Worm (Caenorhabditis elegans) whole organism, late embryonic: ENCODE data around the gene snrp-40.1.

Source experiments
- ceh-14 ChIP-seq: sonication (generic microtip); optimal IDR thresholded peaks from 2 replicates; lab custom pipeline; 2016; ENCODE audit warnings: missing genotype, missing genetic modification characterization, missing compliant biosample characterization
- elt-4 ChIP-seq: sonication (generic microtip); optimal IDR thresholded peaks from 2 replicates; lab custom pipeline; 2016; ENCODE audit warnings: missing genetic modification characterization, missing compliant biosample characterization
- ets-4 ChIP-seq: sonication (generic microtip); optimal IDR thresholded peaks from 2 replicates; lab custom pipeline; 2016; ENCODE audit warnings: missing genetic modification characterization, missing compliant biosample characterization
- gmeb-2 ChIP-seq: sonication (generic microtip); optimal IDR thresholded peaks from 2 replicates; lab custom pipeline; 2016; ENCODE audit warnings: missing genetic modification characterization, inconsistent platforms, missing compliant biosample characterization
- hlh-8 ChIP-seq: sonication (generic microtip); optimal IDR thresholded peaks from 2 replicates; lab custom pipeline; 2016; ENCODE audit warnings: missing genotype, missing genetic modification characterization, missing compliant biosample characterization
- lim-6 ChIP-seq: sonication (generic microtip); optimal IDR thresholded peaks from 2 replicates; lab custom pipeline; 2016; ENCODE audit warnings: missing genetic modification characterization, missing compliant biosample characterization
- odd-2 ChIP-seq: sonication (generic microtip); optimal IDR thresholded peaks from 2 replicates; lab custom pipeline; 2017; ENCODE audit warnings: antibody characterized with exemption, mild to moderate bottlenecking, missing genetic modification characterization, missing compliant biosample characterization
- pat-9 ChIP-seq: fragments of 200-800 bp; sonication (Bioruptor generic); optimal IDR thresholded peaks from 2 replicates; lab custom pipeline; 2018; ENCODE audit warnings: mild to moderate bottlenecking, missing genetic modification characterization, moderate library complexity, missing compliant biosample characterization
- pha-2 ChIP-seq: sonication (generic microtip); optimal IDR thresholded peaks from 2 replicates; lab custom pipeline; 2017; ENCODE audit warnings: mild to moderate bottlenecking, missing genetic modification characterization, missing compliant biosample characterization
- ref-2 ChIP-seq: sonication (generic microtip); optimal IDR thresholded peaks from 2 replicates; lab custom pipeline; 2016; ENCODE audit warnings: missing genetic modification characterization, missing compliant biosample characterization
- sdc-2 ChIP-seq: sonication (generic microtip); optimal IDR thresholded peaks from 2 replicates; lab custom pipeline; 2016; ENCODE audit warnings: missing genotype, missing genetic modification characterization, missing compliant biosample characterization
- unc-55 ChIP-seq: sonication (generic microtip); optimal IDR thresholded peaks from 2 replicates; lab custom pipeline; 2017; ENCODE audit warnings: missing biosample characterization, missing genetic modification reagents, missing genetic modification characterization
- ztf-16 ChIP-seq: sonication (generic microtip); optimal IDR thresholded peaks from 2 replicates; lab custom pipeline; 2017; ENCODE audit warnings: missing genetic modification characterization, missing compliant biosample characterization

ce11 chrX:11250983-11251382 is 48.6 kb downstream of the snrp-40.1 start:
- TF ChIP-seq ets-4 (tag; lab: Kevin White, UChicago) (no peak), pha-2 (tag; lab: Kevin White, UChicago) (no peak), ref-2 (tag; lab: Kevin White, UChicago) (no peak), hlh-8 (tag; lab: Kevin White, UChicago) (no peak), odd-2 (tag; lab: Kevin White, UChicago) (no peak), ztf-16 (tag; lab: Kevin White, UChicago) (no peak), lim-6 (tag; lab: Kevin White, UChicago) (no peak), pat-9 (tag; lab: Kevin White, UChicago) (no peak), ceh-14 (no peak), sdc-2 (tag; lab: Kevin White, UChicago) (no peak), gmeb-2 (tag; lab: Kevin White, UChicago) (no peak), unc-55 (no peak), elt-4 (tag; lab: Kevin White, UChicago) (no peak)
